Fruit fly (Drosophila melanogaster) whole organism, pupa: ENCODE measurements around the gene mei-218.

Source experiments
- CG10348 ChIP-seq: fragments of 200-800 bp; sonication (Bioruptor generic); IDR thresholded peaks from 2 replicates; pipeline ENCODE4 v1.3.6; 2022; ENCODE audit warnings: missing biosample characterization, missing genetic modification characterization
- CG12605 ChIP-seq: fragments of 200-800 bp; sonication (Bioruptor generic); IDR thresholded peaks from 2 replicates; pipeline ENCODE4 v1.3.6; 2022; ENCODE audit warnings: missing biosample characterization, missing genetic modification characterization
- CG13204 ChIP-seq: fragments of 200-800 bp; sonication (Bioruptor generic); optimal IDR thresholded peaks from 2 replicates; lab custom pipeline; 2018; ENCODE audit warnings: missing biosample characterization, mild to moderate bottlenecking, missing genetic modification characterization, moderate library complexity
- CG14655 ChIP-seq: fragments of 200-800 bp; sonication (Bioruptor generic); optimal IDR thresholded peaks from 3 replicates; lab custom pipeline; 2017; ENCODE audit warnings: mild to moderate bottlenecking, missing biosample characterization, missing genetic modification reagents, missing genetic modification characterization
- CG15710 ChIP-seq: fragments of 200-800 bp; sonication (Bioruptor generic); optimal IDR thresholded peaks from 2 replicates; lab custom pipeline; 2018; ENCODE audit warnings: missing biosample characterization, mild to moderate bottlenecking, missing genetic modification characterization, moderate library complexity
- CG17806 ChIP-seq: fragments of 200-800 bp; sonication (Bioruptor generic); optimal IDR thresholded peaks from 2 replicates; lab custom pipeline; 2018; ENCODE audit warnings: missing biosample characterization, mild to moderate bottlenecking, missing genetic modification characterization, moderate library complexity
- CG32121 ChIP-seq: fragments of 200-800 bp; sonication (Bioruptor generic); IDR thresholded peaks from 2 replicates; pipeline ENCODE4 v1.3.6; 2022; ENCODE audit warnings: missing biosample characterization, missing genetic modification characterization
- CG4496 ChIP-seq: fragments of 200-800 bp; sonication (Bioruptor generic); IDR thresholded peaks from 3 replicates; pipeline ENCODE4 v1.3.6; 2022; ENCODE audit warnings: missing biosample characterization, missing genetic modification characterization
- CG8159 ChIP-seq: fragments of 200-800 bp; sonication (Bioruptor generic); optimal IDR thresholded peaks from 3 replicates; lab custom pipeline; 2018; ENCODE audit warnings: missing biosample characterization, mild to moderate bottlenecking, missing genetic modification characterization, moderate library complexity
- CG8301 ChIP-seq: fragments of 200-800 bp; sonication (Bioruptor generic); optimal IDR thresholded peaks from 2 replicates; lab custom pipeline; 2018; ENCODE audit warnings: missing biosample characterization, mild to moderate bottlenecking, missing genetic modification characterization
- D1 ChIP-seq: fragments of 200-800 bp; sonication (Bioruptor generic); optimal IDR thresholded peaks from 2 replicates; lab custom pipeline; 2018; ENCODE audit warnings: missing biosample characterization, mild to moderate bottlenecking, missing genetic modification characterization, moderate library complexity
- gl ChIP-seq: fragments of 200-800 bp; sonication (Bioruptor generic); optimal IDR thresholded peaks from 2 replicates; lab custom pipeline; 2018; ENCODE audit warnings: missing biosample characterization, mild to moderate bottlenecking, missing genetic modification characterization
- rn ChIP-seq: fragments of 200-800 bp; sonication (Bioruptor generic); IDR thresholded peaks from 2 replicates; pipeline ENCODE4 v1.3.6; 2022; ENCODE audit warnings: missing biosample characterization, missing genetic modification characterization

dm6 chrX:17109673-17110072 is 33.1 kb downstream of the mei-218 start:
- no peak for TF ChIP-seq D1 (tag; lab: Kevin White, UChicago)
- TF ChIP-seq CG4496: no peak
- no peak for TF ChIP-seq CG13204 (GFP tag; lab: Kevin White, UChicago)
- no peak for TF ChIP-seq CG14655 (GFP tag; lab: Kevin White, UChicago)
- no peak for TF ChIP-seq CG32121 (GFP tag; lab: Robert Waterston, UW)
- TF ChIP-seq CG15710 (tag; lab: Kevin White, UChicago): no peak
- no peak for TF ChIP-seq gl
- no peak for TF ChIP-seq CG12605 (GFP tag; lab: Robert Waterston, UW)
- no peak for TF ChIP-seq CG10348 (GFP tag; lab: Robert Waterston, UW)
- no peak for TF ChIP-seq CG8301
- TF ChIP-seq rn (GFP tag; lab: Robert Waterston, UW): no peak
- TF ChIP-seq CG17806 (tag; lab: Kevin White, UChicago): no peak
- no peak for TF ChIP-seq CG8159 (tag; lab: Kevin White, UChicago)
